Fruit fly (Drosophila melanogaster) whole organism, embryonic: Measurements from ENCODE around the gene CG11858.

ENCODE experiments used
- Bteb2 ChIP-seq: fragments of 200-800 bp; sonication (Bioruptor generic); optimal IDR thresholded peaks from 2 replicates; lab custom pipeline; 2016; ENCODE audit warnings: missing biosample characterization, missing genetic modification characterization
- CG10543 ChIP-seq: fragments of 200-800 bp; sonication (Bioruptor generic); optimal IDR thresholded peaks from 3 replicates; lab custom pipeline; 2017; ENCODE audit warnings: missing biosample characterization, mild to moderate bottlenecking, missing genetic modification characterization, moderate library complexity
- CG13894 ChIP-seq: fragments of 200-800 bp; sonication (Bioruptor generic); optimal IDR thresholded peaks from 3 replicates; lab custom pipeline; 2018; ENCODE audit warnings: missing biosample characterization, mild to moderate bottlenecking, missing genetic modification characterization, moderate library complexity
- CG14014 ChIP-seq: fragments of 200-800 bp; sonication (Bioruptor generic); IDR thresholded peaks from 2 replicates; pipeline ENCODE4 v1.3.6; 2022; ENCODE audit warnings: missing biosample characterization, missing genetic modification characterization
- CG14667 ChIP-seq: fragments of 200-800 bp; sonication (Bioruptor generic); IDR thresholded peaks from 2 replicates; pipeline ENCODE4 v1.3.6; 2022; ENCODE audit warnings: missing biosample characterization, missing genetic modification characterization
- CG14710 ChIP-seq: fragments of 200-800 bp; sonication (Bioruptor generic); optimal IDR thresholded peaks from 3 replicates; lab custom pipeline; 2019; ENCODE audit warnings: missing biosample characterization, mild to moderate bottlenecking, missing genetic modification characterization, moderate library complexity
- CG15696 ChIP-seq: fragments of 200-800 bp; sonication (Bioruptor generic); optimal IDR thresholded peaks from 2 replicates; lab custom pipeline; 2019; ENCODE audit warnings: missing biosample characterization, mild to moderate bottlenecking, missing genetic modification characterization, moderate library complexity
- CG17328 ChIP-seq: fragments of 200-800 bp; sonication (Bioruptor generic); IDR thresholded peaks from 2 replicates; pipeline ENCODE4 v1.3.6; 2022; ENCODE audit warnings: missing biosample characterization, missing genetic modification characterization
- CG17361 ChIP-seq: fragments of 200-800 bp; sonication (Bioruptor generic); IDR thresholded peaks from 3 replicates; pipeline ENCODE4 v1.3.6; 2022; ENCODE audit warnings: missing biosample characterization, missing genetic modification characterization
- CG17568 ChIP-seq: fragments of 200-800 bp; sonication (Bioruptor generic); optimal IDR thresholded peaks from 2 replicates; lab custom pipeline; 2018; ENCODE audit warnings: missing biosample characterization, mild to moderate bottlenecking, missing genetic modification characterization, moderate library complexity
- CG18262 ChIP-seq: fragments of 200-800 bp; optimal IDR thresholded peaks from 3 replicates; lab custom pipeline; 2019; ENCODE audit warnings: missing biosample characterization, mild to moderate bottlenecking, missing genetic modification characterization, moderate library complexity
- CG18476 ChIP-seq: fragments of 200-800 bp; sonication (Bioruptor generic); optimal IDR thresholded peaks from 2 replicates; lab custom pipeline; 2016; ENCODE audit warnings: missing biosample characterization, mild to moderate bottlenecking, missing genetic modification characterization
- CG18599 ChIP-seq: fragments of 200-800 bp; sonication (Bioruptor generic); optimal IDR thresholded peaks from 3 replicates; lab custom pipeline; 2017; ENCODE audit warnings: missing biosample characterization, missing genetic modification characterization, mild to moderate bottlenecking, moderate library complexity, missing genetic modification reagents
- CG18764 ChIP-seq: fragments of 200-800 bp; sonication (Bioruptor generic); optimal IDR thresholded peaks from 3 replicates; lab custom pipeline; 2016; ENCODE audit warnings: missing biosample characterization, missing genetic modification characterization
- CG2116 ChIP-seq: fragments of 200-800 bp; sonication (Bioruptor generic); optimal IDR thresholded peaks from 3 replicates; lab custom pipeline; 2018; ENCODE audit warnings: missing biosample characterization, mild to moderate bottlenecking, missing genetic modification characterization
- CG2889 ChIP-seq: fragments of 200-800 bp; sonication (Bioruptor generic); IDR thresholded peaks from 3 replicates; pipeline ENCODE4 v1.3.6; 2022; ENCODE audit warnings: missing biosample characterization, missing genetic modification characterization
- CG31388 ChIP-seq: fragments of 200-800 bp; sonication (Bioruptor generic); optimal IDR thresholded peaks from 2 replicates; lab custom pipeline; 2016; ENCODE audit warnings: missing biosample characterization, missing genetic modification characterization
- CG3281 ChIP-seq: fragments of 200-800 bp; sonication (Bioruptor generic); optimal IDR thresholded peaks from 3 replicates; lab custom pipeline; 2017; ENCODE audit warnings: missing biosample characterization, mild to moderate bottlenecking, missing genetic modification characterization
- CG34376 ChIP-seq: fragments of 200-800 bp; sonication (Bioruptor generic); optimal IDR thresholded peaks from 2 replicates; lab custom pipeline; 2018; ENCODE audit warnings: missing biosample characterization, mild to moderate bottlenecking, missing genetic modification characterization
- CG8089 ChIP-seq: fragments of 200-800 bp; sonication (Bioruptor generic); optimal IDR thresholded peaks from 3 replicates; lab custom pipeline; 2016; ENCODE audit warnings: missing biosample characterization, missing genetic modification characterization
- Camta ChIP-seq: fragments of 200-800 bp; sonication (Bioruptor generic); optimal IDR thresholded peaks from 2 replicates; lab custom pipeline; 2016; ENCODE audit warnings: missing biosample characterization, missing genetic modification characterization
- CkIIα-i1 ChIP-seq: fragments of 200-800 bp; sonication (Bioruptor generic); IDR thresholded peaks from 2 replicates; pipeline ENCODE4 v1.3.6; 2022; ENCODE audit warnings: missing biosample characterization, missing genetic modification characterization
- Dek ChIP-seq: fragments of 200-800 bp; sonication (Bioruptor generic); optimal IDR thresholded peaks from 3 replicates; lab custom pipeline; 2019; ENCODE audit warnings: missing biosample characterization, mild to moderate bottlenecking, missing genetic modification characterization, moderate library complexity
- Dll ChIP-seq: fragments of 200-800 bp; sonication (Bioruptor generic); IDR thresholded peaks from 4 replicates; pipeline ENCODE4 v1.3.6; 2022; ENCODE audit warnings: missing biosample characterization, missing genetic modification characterization; ENCODE audit not compliant: partially characterized antibody
- Elba2 ChIP-seq: fragments of 200-800 bp; sonication (Bioruptor generic); optimal IDR thresholded peaks from 3 replicates; lab custom pipeline; 2016; ENCODE audit warnings: missing biosample characterization, missing genetic modification characterization
- Ets65A ChIP-seq: fragments of 200-800 bp; sonication (Bioruptor generic); peaks from one replicate; lab custom pipeline; 2016; ENCODE audit warnings: missing biosample characterization, missing genetic modification characterization
- Gug ChIP-seq: fragments of 200-800 bp; sonication (Bioruptor generic); IDR thresholded peaks from 4 replicates; pipeline ENCODE4 v1.3.6; 2022; ENCODE audit warnings: missing biosample characterization, missing genetic modification characterization
- HmgZ ChIP-seq: fragments of 200-800 bp; sonication (Bioruptor generic); optimal IDR thresholded peaks from 2 replicates; lab custom pipeline; 2018; ENCODE audit warnings: missing biosample characterization, mild to moderate bottlenecking, missing genetic modification characterization
- Mad ChIP-seq: fragments of 200-800 bp; sonication (Bioruptor generic); optimal IDR thresholded peaks from 2 replicates; lab custom pipeline; 2016; ENCODE audit warnings: missing biosample characterization, missing genetic modification characterization
- Med ChIP-seq: fragments of 200-800 bp; sonication (Bioruptor generic); peaks from one replicate; lab custom pipeline; 2016; ENCODE audit warnings: missing biosample characterization, missing genetic modification characterization, mild to moderate bottlenecking, inconsistent platforms, moderate library complexity
- NC2β ChIP-seq: fragments of 200-800 bp; sonication (Bioruptor generic); optimal IDR thresholded peaks from 2 replicates; lab custom pipeline; 2016; ENCODE audit warnings: missing biosample characterization, missing genetic modification characterization
- bbx ChIP-seq: fragments of 200-800 bp; sonication (Bioruptor generic); IDR thresholded peaks from 2 replicates; pipeline ENCODE4 v1.3.6; 2022; ENCODE audit warnings: missing biosample characterization, missing genetic modification characterization; ENCODE audit not compliant: partially characterized antibody
- crc ChIP-seq: fragments of 200-800 bp; sonication (Bioruptor generic); optimal IDR thresholded peaks from 2 replicates; lab custom pipeline; 2016; ENCODE audit warnings: missing biosample characterization, missing genetic modification characterization
- emc ChIP-seq: fragments of 200-800 bp; sonication (Bioruptor generic); optimal IDR thresholded peaks from 2 replicates; lab custom pipeline; 2016; ENCODE audit warnings: missing biosample characterization, missing genetic modification characterization
- eyg ChIP-seq: fragments of 200-800 bp; sonication (Bioruptor generic); optimal IDR thresholded peaks from 3 replicates; lab custom pipeline; 2016; ENCODE audit warnings: missing biosample characterization, missing genetic modification characterization
- fd3F ChIP-seq: fragments of 200-800 bp; sonication (Bioruptor generic); optimal IDR thresholded peaks from 2 replicates; lab custom pipeline; 2018; ENCODE audit warnings: missing biosample characterization, mild to moderate bottlenecking, missing genetic modification characterization, moderate library complexity
- grn ChIP-seq: fragments of 200-800 bp; sonication (Bioruptor generic); optimal IDR thresholded peaks from 3 replicates; lab custom pipeline; 2017; ENCODE audit warnings: missing biosample characterization, missing genetic modification characterization
- kah ChIP-seq: fragments of 200-800 bp; sonication (Bioruptor generic); optimal IDR thresholded peaks from 2 replicates; lab custom pipeline; 2018; ENCODE audit warnings: missing biosample characterization, mild to moderate bottlenecking, missing genetic modification characterization
- maf-S ChIP-seq: fragments of 200-800 bp; sonication (Bioruptor generic); optimal IDR thresholded peaks from 2 replicates; lab custom pipeline; 2016; ENCODE audit warnings: missing biosample characterization, missing genetic modification characterization
- mirr ChIP-seq: fragments of 200-800 bp; sonication (Bioruptor generic); optimal IDR thresholded peaks from 3 replicates; lab custom pipeline; 2018; ENCODE audit warnings: missing biosample characterization, mild to moderate bottlenecking, missing genetic modification characterization
- nerfin-1 ChIP-seq: fragments of 200-800 bp; sonication (Bioruptor generic); optimal IDR thresholded peaks from 3 replicates; lab custom pipeline; 2019; ENCODE audit warnings: missing biosample characterization, mild to moderate bottlenecking, missing genetic modification characterization, moderate library complexity
- otp ChIP-seq: fragments of 200-800 bp; sonication (Bioruptor generic); IDR thresholded peaks from 3 replicates; pipeline ENCODE4, ENCODE4 v1.3.6; 2022; ENCODE audit warnings: missing biosample characterization, missing genetic modification characterization
- p53 ChIP-seq: fragments of 200-800 bp; sonication (Bioruptor generic); optimal IDR thresholded peaks from 2 replicates; lab custom pipeline; 2016; ENCODE audit warnings: missing biosample characterization, missing genetic modification characterization
- trh ChIP-seq: fragments of 200-800 bp; sonication (Bioruptor generic); optimal IDR thresholded peaks from 2 replicates; lab custom pipeline; 2016; ENCODE audit warnings: missing biosample characterization, missing genetic modification characterization
- tx ChIP-seq: fragments of 200-800 bp; sonication (Bioruptor generic); optimal IDR thresholded peaks from 2 replicates; lab custom pipeline; 2016; ENCODE audit warnings: missing biosample characterization, missing genetic modification characterization

The CG11858 gene

dm6 chr3R:25265589-25266201 is 3.2 kb downstream of the CG11858 start, which contains the start of the genes GlnRS and RIOK2 (continued):
- TF ChIP-seq Dll (GFP tag; lab: Robert Waterston, UW) (peak; percentile 95), CG2889 (GFP tag; lab: Robert Waterston, UW) (no peak), mirr (GFP tag; lab: Kevin White, UChicago) (peak; percentile 6), CG3281 (GFP tag; lab: Kevin White, UChicago) (no peak), maf-S (GFP tag; lab: Kevin White, UChicago) (no peak), p53 (GFP tag; lab: Kevin White, UChicago) (peak; percentile 32), CG18764 (no peak), nerfin-1 (tag; lab: Kevin White, UChicago) (no peak), otp (GFP tag; lab: Robert Waterston, UW) (no peak), CG2116 (GFP tag; lab: Kevin White, UChicago) (peak; percentile 85)

DNA sequence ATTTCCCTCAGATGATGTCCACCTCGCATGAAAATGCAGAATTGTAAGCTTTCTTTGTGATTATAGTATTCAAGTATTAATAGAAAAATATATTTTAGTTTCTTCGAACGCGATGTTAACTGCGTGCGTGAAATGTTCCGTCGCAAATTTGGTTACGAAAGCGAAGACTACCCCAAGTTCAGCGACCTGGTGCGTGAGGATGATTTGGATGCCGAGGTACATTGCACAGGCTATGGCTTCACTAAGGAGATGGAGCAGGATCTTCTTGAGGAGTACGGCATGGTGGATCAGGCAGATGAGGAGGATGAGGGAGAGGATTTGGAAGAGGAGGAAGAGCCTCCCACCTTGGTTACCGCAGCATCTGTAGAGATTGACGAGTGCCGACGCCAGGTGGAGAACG is 4.2 kb downstream of the CG11858 start:
- TF ChIP-seq CG10543 (GFP tag; lab: Kevin White, UChicago) (no peak), Ets65A (peak; percentile 92), CG18476 (no peak), NC2β (no peak), eyg (GFP tag; lab: Kevin White, UChicago) (no peak), CG17361 (no peak), CG14667 (no peak), bbx (GFP tag; lab: Robert Waterston, UW) (no peak)

- TF ChIP-seq Med (GFP tag; lab: Kevin White, UChicago) (peak; percentile 12), CG8089 (GFP tag; lab: Kevin White, UChicago) (no peak)
Observed at dm6 chr3R:25269909-25270308, 7.4 kb downstream of the CG11858 start, which contains the start of the genes CG11889 and CG11891. TSS of gene CG11889 (plus strand) at chr3R:25270209. TSS of gene CG11891 (plus strand) at chr3R:25270209.

- TF ChIP-seq trh (no peak), emc (GFP tag; lab: Kevin White, UChicago) (no peak), Mad (GFP tag; lab: Kevin White, UChicago) (no peak), bbx (GFP tag; lab: Robert Waterston, UW) (no peak), Elba2 (GFP tag; lab: Kevin White, UChicago) (no peak), CG31388 (no peak), CkIIα-i1 (no peak), CG14710 (tag; lab: Kevin White, UChicago) (no peak), Camta (GFP tag; lab: Kevin White, UChicago) (no peak), CG34376 (GFP tag; lab: Kevin White, UChicago) (no peak), crc (GFP tag; lab: Kevin White, UChicago) (no peak), fd3F (no peak)
- TF ChIP-seq, all 482 proteins: peak for 0
Observed at dm6 chr3R:25273537-25273936, 11.0 kb downstream of the CG11858 start, which contains the start of gene CG11878. TSS of gene CG11878 (plus strand) at chr3R:25273837.

- peak; percentile 37; the same call in 1 of the 2 replicates for TF ChIP-seq CG14014
- TF ChIP-seq grn: peak; percentile 19
- TF ChIP-seq CG17328 (GFP tag; lab: Robert Waterston, UW): no peak
- no peak for TF ChIP-seq tx (GFP tag; lab: Kevin White, UChicago)
- TF ChIP-seq CG18599 (GFP tag; lab: Kevin White, UChicago): peak; percentile 68
- no peak for TF ChIP-seq kah (GFP tag; lab: Kevin White, UChicago)
- no peak for TF ChIP-seq CG18262 (tag; lab: Kevin White, UChicago)
- no peak for TF ChIP-seq Bteb2 (GFP tag; lab: Kevin White, UChicago)
- TF ChIP-seq CG13894 (tag; lab: Kevin White, UChicago): peak; percentile 57
- TF ChIP-seq CG15696 (tag; lab: Kevin White, UChicago): no peak
- TF ChIP-seq CG17568 (GFP tag; lab: Kevin White, UChicago): peak; percentile 58
- peak; percentile 46 for TF ChIP-seq HmgZ (tag; lab: Kevin White, UChicago)
- TF ChIP-seq Dek (tag; lab: Kevin White, UChicago): peak; percentile 38
- peak; percentile 50 for TF ChIP-seq CG3281 (GFP tag; lab: Kevin White, UChicago)
- TF ChIP-seq Gug (GFP tag; lab: Robert Waterston, UW): no peak
Observed at dm6 chr3R:25275276-25275675, 12.7 kb downstream of the CG11858 start.
